Worm (Caenorhabditis elegans) whole organism, L4/young adult: ENCODE measurements around the gene bath-29.

ENCODE experiments used
- W03F9.2 ChIP-seq: fragments of 150-350 bp; optimal IDR thresholded peaks from 2 replicates; lab custom pipeline; 2014; ENCODE audit warnings: missing biosample characterization, missing genetic modification characterization
- him-1 ChIP-seq: sonication (generic microtip); optimal IDR thresholded peaks from 2 replicates; lab custom pipeline; 2016; ENCODE audit warnings: missing genotype, missing genetic modification reagents, missing genetic modification characterization, missing compliant biosample characterization

DNA sequence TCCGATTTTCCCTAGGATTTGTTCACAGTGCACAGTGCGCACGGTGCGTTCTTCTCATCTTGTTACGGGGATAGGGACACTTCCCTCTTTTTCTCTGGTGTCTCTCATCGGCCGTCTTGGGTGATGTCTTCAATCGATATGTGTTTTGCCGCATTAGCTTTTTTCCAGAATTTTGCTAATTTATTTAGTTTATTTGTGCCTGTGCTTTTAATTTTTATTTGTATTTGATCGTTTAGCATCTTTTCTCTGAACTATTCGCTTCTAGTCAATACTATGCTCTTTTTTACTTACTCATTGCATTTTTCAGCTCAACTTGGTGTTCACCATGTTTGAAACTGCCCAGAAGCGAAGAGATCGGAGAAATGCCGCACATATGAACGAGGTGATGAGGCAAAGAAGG, 8.1 kb upstream of the bath-29 start, which contains the start of gene F14D2.5:
- TF ChIP-seq W03F9.2 (tag; lab: Kevin White, UChicago) (no peak), him-1 (no peak)
